Fruit fly (Drosophila melanogaster) whole organism, embryonic: ENCODE results near the gene CG11723.

Source experiments
- B-H2 ChIP-seq: fragments of 200-800 bp; sonication (Bioruptor generic); optimal IDR thresholded peaks from 2 replicates; lab custom pipeline; 2018; ENCODE audit warnings: missing biosample characterization, mild to moderate bottlenecking, missing genetic modification characterization
- BEAF-32 ChIP-seq: fragments of 200-800 bp; sonication (Bioruptor generic); optimal IDR thresholded peaks from 3 replicates; lab custom pipeline; 2017; ENCODE audit warnings: missing biosample characterization, missing genetic modification characterization, mild to moderate bottlenecking, moderate library complexity, missing genetic modification reagents
- Bdp1 ChIP-seq: fragments of 200-800 bp; sonication (Bioruptor generic); optimal IDR thresholded peaks from 3 replicates; lab custom pipeline; 2016; ENCODE audit warnings: missing biosample characterization, missing genetic modification characterization
- CG11093 ChIP-seq: fragments of 200-800 bp; sonication (Bioruptor generic); IDR thresholded peaks from 3 replicates; pipeline ENCODE4 v1.3.6; 2022; ENCODE audit warnings: missing biosample characterization, missing genetic modification characterization
- CG12104 ChIP-seq: fragments of 200-800 bp; sonication (Bioruptor generic); optimal IDR thresholded peaks from 3 replicates; lab custom pipeline; 2016; ENCODE audit warnings: missing biosample characterization, missing genetic modification characterization
- CG12155 ChIP-seq: fragments of 200-800 bp; sonication (Bioruptor generic); optimal IDR thresholded peaks from 3 replicates; lab custom pipeline; 2016; ENCODE audit warnings: missing biosample characterization, missing genetic modification characterization
- CG12769 ChIP-seq: fragments of 200-800 bp; sonication (Bioruptor generic); optimal IDR thresholded peaks from 2 replicates; lab custom pipeline; 2019; ENCODE audit warnings: missing biosample characterization, mild to moderate bottlenecking, missing genetic modification characterization, moderate library complexity
- CG13123 ChIP-seq: fragments of 200-800 bp; sonication (Bioruptor generic); optimal IDR thresholded peaks from 2 replicates; lab custom pipeline; 2016; ENCODE audit warnings: missing biosample characterization, missing genetic modification characterization
- CG15073 ChIP-seq: fragments of 200-800 bp; sonication (Bioruptor generic); optimal IDR thresholded peaks from 2 replicates; lab custom pipeline; 2016; ENCODE audit warnings: missing biosample characterization, missing genetic modification characterization
- CG1602 ChIP-seq: fragments of 200-800 bp; sonication (Bioruptor generic); optimal IDR thresholded peaks from 3 replicates; lab custom pipeline; 2016; ENCODE audit warnings: missing biosample characterization, missing genetic modification characterization
- CG16863 ChIP-seq: fragments of 200-800 bp; sonication (Bioruptor generic); optimal IDR thresholded peaks from 3 replicates; lab custom pipeline; 2016; ENCODE audit warnings: missing biosample characterization, missing genetic modification characterization
- CG2678 ChIP-seq: fragments of 200-800 bp; sonication (Bioruptor generic); optimal IDR thresholded peaks from 3 replicates; lab custom pipeline; 2019; ENCODE audit warnings: missing biosample characterization, mild to moderate bottlenecking, missing genetic modification characterization, moderate library complexity
- CG30431 ChIP-seq: fragments of 200-800 bp; sonication (Bioruptor generic); optimal IDR thresholded peaks from 2 replicates; lab custom pipeline; 2017; ENCODE audit warnings: missing biosample characterization, missing genetic modification characterization
- CG32532 ChIP-seq: fragments of 200-800 bp; sonication (Bioruptor generic); IDR thresholded peaks from 2 replicates; pipeline ENCODE4 v1.3.6; 2022; ENCODE audit warnings: missing biosample characterization, missing genetic modification characterization
- CG4282 ChIP-seq: fragments of 200-800 bp; sonication (Bioruptor generic); optimal IDR thresholded peaks from 2 replicates; lab custom pipeline; 2016; ENCODE audit warnings: missing biosample characterization, missing genetic modification characterization
- CG6175 ChIP-seq: fragments of 200-800 bp; sonication (Bioruptor generic); IDR thresholded peaks from 3 replicates; pipeline ENCODE4 v1.3.6; 2022; ENCODE audit warnings: missing biosample characterization, missing genetic modification characterization
- CG7786 ChIP-seq: fragments of 200-800 bp; sonication (Bioruptor generic); optimal IDR thresholded peaks from 2 replicates; lab custom pipeline; 2016; ENCODE audit warnings: missing biosample characterization, missing genetic modification characterization
- CG8359 ChIP-seq: fragments of 200-800 bp; sonication (Bioruptor generic); optimal IDR thresholded peaks from 2 replicates; lab custom pipeline; 2017; ENCODE audit warnings: missing biosample characterization, mild to moderate bottlenecking, missing genetic modification characterization, borderline replicate concordance
- CG8765 ChIP-seq: fragments of 200-800 bp; sonication (Bioruptor generic); IDR thresholded peaks from 2 replicates; pipeline ENCODE4 v1.3.6; 2022; ENCODE audit warnings: missing biosample characterization, missing genetic modification characterization
- CG9876 ChIP-seq: fragments of 200-800 bp; sonication (Bioruptor generic); optimal IDR thresholded peaks from 2 replicates; lab custom pipeline; 2016; ENCODE audit warnings: missing biosample characterization, missing genetic modification characterization
- Dref ChIP-seq: fragments of 200-800 bp; sonication (Bioruptor generic); IDR thresholded peaks from 2 replicates; pipeline ENCODE4 v1.3.6; 2022; ENCODE audit warnings: missing biosample characterization, missing genetic modification characterization
- HLH4C ChIP-seq: fragments of 200-800 bp; sonication (Bioruptor generic); IDR thresholded peaks from 3 replicates; pipeline ENCODE4 v1.3.6; 2022; ENCODE audit warnings: missing biosample characterization, missing genetic modification characterization; ENCODE audit not compliant: partially characterized antibody
- HmgD ChIP-seq: fragments of 200-800 bp; sonication (Bioruptor generic); optimal IDR thresholded peaks from 3 replicates; lab custom pipeline; 2016; ENCODE audit warnings: missing biosample characterization, missing genetic modification characterization
- Myb ChIP-seq: fragments of 200-800 bp; sonication (Bioruptor generic); optimal IDR thresholded peaks from 2 replicates; lab custom pipeline; 2016; ENCODE audit warnings: missing biosample characterization, missing genetic modification characterization
- Oaz ChIP-seq: fragments of 200-800 bp; sonication (Bioruptor generic); IDR thresholded peaks from 2 replicates; pipeline ENCODE4 v1.3.6; 2022; ENCODE audit warnings: missing biosample characterization, missing genetic modification characterization
- PHDP ChIP-seq: fragments of 200-800 bp; sonication (Bioruptor generic); optimal IDR thresholded peaks from 3 replicates; lab custom pipeline; 2018; ENCODE audit warnings: missing biosample characterization, mild to moderate bottlenecking, missing genetic modification characterization, moderate library complexity
- Rx ChIP-seq: fragments of 200-800 bp; sonication (Bioruptor generic); IDR thresholded peaks from 2 replicates; pipeline ENCODE4 v1.3.6; 2022; ENCODE audit warnings: missing biosample characterization, missing genetic modification characterization
- Scr ChIP-seq: fragments of 200-800 bp; sonication (Bioruptor generic); IDR thresholded peaks from 2 replicates; pipeline ENCODE4 v1.3.6; 2022; ENCODE audit warnings: missing biosample characterization, missing genetic modification characterization; ENCODE audit not compliant: partially characterized antibody
- Sin3A ChIP-seq: fragments of >200 bp; optimal IDR thresholded peaks from 2 replicates; lab custom pipeline; 2018
- ab ChIP-seq: fragments of 200-800 bp; sonication (Bioruptor generic); optimal IDR thresholded peaks from 2 replicates; lab custom pipeline; 2016; ENCODE audit warnings: missing biosample characterization, missing genetic modification characterization
- ara ChIP-seq: fragments of 200-800 bp; sonication (Bioruptor generic); IDR thresholded peaks from 2 replicates; pipeline ENCODE4 v1.3.6; 2022; ENCODE audit warnings: missing biosample characterization, missing genetic modification characterization
- caup ChIP-seq: fragments of 200-800 bp; sonication (Bioruptor generic); optimal IDR thresholded peaks from 3 replicates; lab custom pipeline; 2017; ENCODE audit warnings: missing biosample characterization, mild to moderate bottlenecking, missing genetic modification characterization, moderate library complexity; ENCODE audit not compliant: severe bottlenecking
- chn ChIP-seq: fragments of 200-800 bp; sonication (Bioruptor generic); optimal IDR thresholded peaks from 2 replicates; lab custom pipeline; 2016; ENCODE audit warnings: missing biosample characterization, missing genetic modification characterization
- corto ChIP-seq: fragments of 200-800 bp; sonication (Bioruptor generic); optimal IDR thresholded peaks from 2 replicates; lab custom pipeline; 2016; ENCODE audit warnings: missing biosample characterization, mild to moderate bottlenecking, missing genetic modification characterization, moderate library complexity
- dmrt11E ChIP-seq: fragments of 200-800 bp; sonication (Bioruptor generic); optimal IDR thresholded peaks from 3 replicates; lab custom pipeline; 2018; ENCODE audit warnings: missing biosample characterization, mild to moderate bottlenecking, missing genetic modification characterization, moderate library complexity
- ems ChIP-seq: fragments of 200-800 bp; sonication (Bioruptor generic); optimal IDR thresholded peaks from 3 replicates; lab custom pipeline; 2016; ENCODE audit warnings: missing biosample characterization, missing genetic modification characterization
- gsb-n ChIP-seq: fragments of 200-800 bp; sonication (Bioruptor generic); optimal IDR thresholded peaks from 3 replicates; lab custom pipeline; 2018; ENCODE audit warnings: missing biosample characterization, mild to moderate bottlenecking, missing genetic modification characterization
- ham ChIP-seq: fragments of 200-800 bp; sonication (Bioruptor generic); IDR thresholded peaks from 2 replicates; pipeline ENCODE4 v1.3.6; 2022; ENCODE audit warnings: missing biosample characterization, missing genetic modification characterization
- hb ChIP-seq: fragments of 200-800 bp; sonication (Bioruptor generic); IDR thresholded peaks from 3 replicates; pipeline ENCODE4 v1.3.6; 2022; ENCODE audit warnings: missing biosample characterization, missing genetic modification characterization; ENCODE audit not compliant: partially characterized antibody
- lilli ChIP-seq: fragments of 200-800 bp; sonication (Bioruptor generic); optimal IDR thresholded peaks from 3 replicates; lab custom pipeline; 2016; ENCODE audit warnings: missing biosample characterization, missing genetic modification characterization
- mld ChIP-seq: fragments of 200-800 bp; sonication (Bioruptor generic); IDR thresholded peaks from 3 replicates; pipeline ENCODE4 v1.3.6; 2022; ENCODE audit warnings: missing biosample characterization, missing genetic modification characterization; ENCODE audit not compliant: partially characterized antibody
- nau ChIP-seq: fragments of 200-800 bp; sonication (Bioruptor generic); optimal IDR thresholded peaks from 3 replicates; lab custom pipeline; 2017; ENCODE audit warnings: missing biosample characterization, mild to moderate bottlenecking, missing genetic modification characterization, missing genetic modification reagents
- pita ChIP-seq: fragments of 200-800 bp; sonication (Bioruptor generic); optimal IDR thresholded peaks from 2 replicates; lab custom pipeline; 2017; ENCODE audit warnings: missing biosample characterization, mild to moderate bottlenecking, missing genetic modification characterization
- pnt ChIP-seq: fragments of 200-800 bp; sonication (Bioruptor generic); optimal IDR thresholded peaks from 3 replicates; lab custom pipeline; 2016; ENCODE audit warnings: missing biosample characterization, missing genetic modification characterization
- repo ChIP-seq: fragments of 200-800 bp; sonication (Bioruptor generic); optimal IDR thresholded peaks from 2 replicates; lab custom pipeline; 2016; ENCODE audit warnings: missing biosample characterization, missing genetic modification characterization
- sna ChIP-seq: fragments of 200-800 bp; sonication (Bioruptor generic); IDR thresholded peaks from 2 replicates; pipeline ENCODE4 v1.3.6; 2022; ENCODE audit warnings: missing biosample characterization, missing genetic modification characterization; ENCODE audit not compliant: partially characterized antibody
- unc-4 ChIP-seq: fragments of 200-800 bp; sonication (Bioruptor generic); IDR thresholded peaks from 2 replicates; pipeline ENCODE4 v1.3.6; 2022; ENCODE audit warnings: missing biosample characterization, missing genetic modification characterization; ENCODE audit not compliant: partially characterized antibody
- vvl ChIP-seq: fragments of 200-800 bp; sonication (Bioruptor generic); IDR thresholded peaks from 2 replicates; pipeline ENCODE4 v1.3.6; 2022; ENCODE audit warnings: missing biosample characterization, missing genetic modification characterization
- yki ChIP-seq: fragments of >200 bp; optimal IDR thresholded peaks from 3 replicates; lab custom pipeline; 2018
- zfh1 ChIP-seq: fragments of 200-800 bp; sonication (Bioruptor generic); IDR thresholded peaks from 3 replicates; pipeline ENCODE4 v1.3.6; 2022; ENCODE audit warnings: missing biosample characterization, missing genetic modification characterization

CG11723 gene

dm6 chr2L:2164520-2165237 is 17.6 kb upstream of the CG11723 start (continued):
- peak; percentile 38 for TF ChIP-seq Myb (GFP tag; lab: Kevin White, UChicago)
- no peak for TF ChIP-seq yki (lab: Kevin White, UChicago)
- TF ChIP-seq repo (GFP tag; lab: Kevin White, UChicago), result peak; percentile 26
- no peak for TF ChIP-seq pita (GFP tag; lab: Kevin White, UChicago)
- peak; percentile 29 for TF ChIP-seq Bdp1 (GFP tag; lab: Kevin White, UChicago)
- TF ChIP-seq CG8765 (GFP tag; lab: Robert Waterston, UW), result peak; percentile 93
- no peak for TF ChIP-seq CG12104 (GFP tag; lab: Kevin White, UChicago)
- no peak for TF ChIP-seq nau (GFP tag; lab: Kevin White, UChicago)
- TF ChIP-seq Rx, result peak; percentile 18; the same call in 1 of the 2 replicates
- peak; percentile 68 for TF ChIP-seq chn
- peak; percentile 92 for TF ChIP-seq ara (GFP tag; lab: Robert Waterston, UW)
- peak; percentile 73 for TF ChIP-seq lilli
- no peak for TF ChIP-seq HLH4C (GFP tag; lab: Robert Waterston, UW)
- TF ChIP-seq pnt, result peak; percentile 65
- no peak for TF ChIP-seq Oaz (GFP tag; lab: Robert Waterston, UW)
- peak; percentile 94 for TF ChIP-seq corto (GFP tag; lab: Kevin White, UChicago)
- peak; percentile 66 for TF ChIP-seq CG12155 (GFP tag; lab: Kevin White, UChicago)
- TF ChIP-seq unc-4 (GFP tag; lab: Robert Waterston, UW), result no peak
- no peak for TF ChIP-seq caup (GFP tag; lab: Kevin White, UChicago)
- peak; percentile 93 for TF ChIP-seq dmrt11E
- TF ChIP-seq CG12769, result no peak
- peak; percentile 87 for TF ChIP-seq zfh1 (GFP tag; lab: Robert Waterston, UW)
- TF ChIP-seq PHDP (tag; lab: Kevin White, UChicago), result no peak
- TF ChIP-seq CG1602 (GFP tag; lab: Kevin White, UChicago), result peak; percentile 61
- peak; percentile 75 for TF ChIP-seq CG16863 (GFP tag; lab: Kevin White, UChicago)
- TF ChIP-seq Scr, result 0 out of 2 replicates have a peak, but pooled peaks have one; percentile 17
- TF ChIP-seq ham (GFP tag; lab: Robert Waterston, UW), result no peak
- no peak for TF ChIP-seq mld (GFP tag; lab: Robert Waterston, UW)
- TF ChIP-seq CG2678 (tag; lab: Kevin White, UChicago), result peak; percentile 56
- no peak for TF ChIP-seq sna (GFP tag; lab: Robert Waterston, UW)
- peak; percentile 31 for TF ChIP-seq CG8359 (GFP tag; lab: Kevin White, UChicago)
- TF ChIP-seq gsb-n (tag; lab: Kevin White, UChicago), result peak; percentile 70
- TF ChIP-seq BEAF-32 (GFP tag; lab: Kevin White, UChicago), result no peak
- TF ChIP-seq ems (GFP tag; lab: Kevin White, UChicago), result no peak
- TF ChIP-seq CG15073, result no peak
- TF ChIP-seq Dref, result no peak
- TF ChIP-seq CG32532 (GFP tag; lab: Robert Waterston, UW), result peak; percentile 31; the same call in 1 of the 2 replicates
- peak; percentile 63 for TF ChIP-seq CG7786 (GFP tag; lab: Kevin White, UChicago)
- no peak for TF ChIP-seq hb (GFP tag; lab: Robert Waterston, UW)
- peak; percentile 54; the same call in 1 of the 3 replicates for TF ChIP-seq CG11093
- TF ChIP-seq B-H2, result no peak
- TF ChIP-seq HmgD (GFP tag; lab: Kevin White, UChicago), result peak; percentile 11
- TF ChIP-seq vvl (GFP tag; lab: Robert Waterston, UW), result peak; percentile 65; the same call in 1 of the 2 replicates
- TF ChIP-seq ab (GFP tag; lab: Kevin White, UChicago), result peak; percentile 38
- no peak for TF ChIP-seq CG4282 (GFP tag; lab: Kevin White, UChicago)
- no peak for TF ChIP-seq Sin3A
- TF ChIP-seq CG30431, result peak; percentile 66
- peak; percentile 34 for TF ChIP-seq CG13123
- TF ChIP-seq CG9876, result peak; percentile 25
- no peak for TF ChIP-seq CG6175 (GFP tag; lab: Robert Waterston, UW)
